Fruit fly (Drosophila melanogaster) whole organism, embryonic: ENCODE measurements around the gene DPCoAC.

Experiments
- CG12236 ChIP-seq: fragments of 200-800 bp; sonication (Bioruptor generic); optimal IDR thresholded peaks from 2 replicates; lab custom pipeline; 2016; ENCODE audit warnings: missing biosample characterization, missing genetic modification characterization
- CG1233 ChIP-seq: fragments of 200-800 bp; sonication (Bioruptor generic); optimal IDR thresholded peaks from 4 replicates; lab custom pipeline; 2018; ENCODE audit warnings: missing biosample characterization, mild to moderate bottlenecking, missing genetic modification characterization
- CG12942 ChIP-seq: fragments of 200-800 bp; sonication (Bioruptor generic); optimal IDR thresholded peaks from 3 replicates; lab custom pipeline; 2016; ENCODE audit warnings: missing biosample characterization, missing genetic modification characterization
- CG1529 ChIP-seq: fragments of 200-800 bp; sonication (Bioruptor generic); optimal IDR thresholded peaks from 3 replicates; lab custom pipeline; 2018; ENCODE audit warnings: missing biosample characterization, missing genetic modification characterization
- CG1603 ChIP-seq: fragments of 200-800 bp; sonication (Bioruptor generic); optimal IDR thresholded peaks from 2 replicates; lab custom pipeline; 2019; ENCODE audit warnings: missing biosample characterization, mild to moderate bottlenecking, missing genetic modification characterization, moderate library complexity
- CG17328 ChIP-seq: fragments of 200-800 bp; sonication (Bioruptor generic); IDR thresholded peaks from 2 replicates; pipeline ENCODE4 v1.3.6; 2022; ENCODE audit warnings: missing biosample characterization, missing genetic modification characterization
- CG17361 ChIP-seq: fragments of 200-800 bp; sonication (Bioruptor generic); IDR thresholded peaks from 3 replicates; pipeline ENCODE4 v1.3.6; 2022; ENCODE audit warnings: missing biosample characterization, missing genetic modification characterization
- CG17612 ChIP-seq: fragments of 200-800 bp; sonication (Bioruptor generic); IDR thresholded peaks from 2 replicates; pipeline ENCODE4 v1.3.6; 2022; ENCODE audit warnings: missing biosample characterization, missing genetic modification characterization
- CG18764 ChIP-seq: fragments of 200-800 bp; sonication (Bioruptor generic); optimal IDR thresholded peaks from 3 replicates; lab custom pipeline; 2016; ENCODE audit warnings: missing biosample characterization, missing genetic modification characterization
- CG2678 ChIP-seq: fragments of 200-800 bp; sonication (Bioruptor generic); optimal IDR thresholded peaks from 3 replicates; lab custom pipeline; 2019; ENCODE audit warnings: missing biosample characterization, mild to moderate bottlenecking, missing genetic modification characterization, moderate library complexity
- CG3281 ChIP-seq: fragments of 200-800 bp; sonication (Bioruptor generic); optimal IDR thresholded peaks from 3 replicates; lab custom pipeline; 2017; ENCODE audit warnings: missing biosample characterization, mild to moderate bottlenecking, missing genetic modification characterization
- CG3407 ChIP-seq: fragments of 200-800 bp; sonication (Bioruptor generic); optimal IDR thresholded peaks from 2 replicates; lab custom pipeline; 2018; ENCODE audit warnings: missing biosample characterization, mild to moderate bottlenecking, missing genetic modification characterization
- CG34422 ChIP-seq: fragments of 200-800 bp; sonication (Bioruptor generic); IDR thresholded peaks from 3 replicates; pipeline ENCODE4 v1.3.6; 2022; ENCODE audit warnings: missing biosample characterization, missing genetic modification characterization
- CG6654 ChIP-seq: fragments of 200-800 bp; sonication (Bioruptor generic); optimal IDR thresholded peaks from 2 replicates; lab custom pipeline; 2017; ENCODE audit warnings: missing biosample characterization, mild to moderate bottlenecking, missing genetic modification characterization
- CG8359 ChIP-seq: fragments of 200-800 bp; sonication (Bioruptor generic); optimal IDR thresholded peaks from 2 replicates; lab custom pipeline; 2017; ENCODE audit warnings: missing biosample characterization, mild to moderate bottlenecking, missing genetic modification characterization, borderline replicate concordance
- CG9437 ChIP-seq: fragments of 200-800 bp; sonication (Bioruptor generic); optimal IDR thresholded peaks from 2 replicates; lab custom pipeline; 2018; ENCODE audit warnings: missing biosample characterization, mild to moderate bottlenecking, missing genetic modification characterization
- D ChIP-seq, 2 experiments: fragments of 200-800 bp in 1 of 2; fragments of >200 bp in 1 of 2; sonication (Bioruptor generic) in 1 of 2; optimal IDR thresholded peaks; 2 replicates in 1 of 2; 3 replicates in 1 of 2; lab custom pipeline; 2017; ENCODE audit warnings: mild to moderate bottlenecking in 1 of 2, missing biosample characterization in 1 of 2, missing genetic modification characterization in 1 of 2, missing genetic modification reagents in 1 of 2
- Dbx ChIP-seq: fragments of 200-800 bp; sonication (Bioruptor generic); IDR thresholded peaks from 3 replicates; pipeline ENCODE4 v1.3.6; 2022; ENCODE audit warnings: missing biosample characterization, missing genetic modification characterization
- Doc2 ChIP-seq: fragments of 200-800 bp; sonication (Bioruptor generic); IDR thresholded peaks from 2 replicates; pipeline ENCODE4 v1.3.6; 2022; ENCODE audit warnings: missing biosample characterization, missing genetic modification characterization
- Drgx ChIP-seq: fragments of 200-800 bp; sonication (Bioruptor generic); IDR thresholded peaks from 2 replicates; pipeline ENCODE4 v1.3.6; 2022; ENCODE audit warnings: missing biosample characterization, missing genetic modification characterization
- HLH4C ChIP-seq: fragments of 200-800 bp; sonication (Bioruptor generic); IDR thresholded peaks from 3 replicates; pipeline ENCODE4 v1.3.6; 2022; ENCODE audit warnings: missing biosample characterization, missing genetic modification characterization; ENCODE audit not compliant: partially characterized antibody
- HLHmδ ChIP-seq: fragments of 200-800 bp; sonication (Bioruptor generic); optimal IDR thresholded peaks from 2 replicates; lab custom pipeline; 2018; ENCODE audit warnings: missing biosample characterization, mild to moderate bottlenecking, missing genetic modification characterization, moderate library complexity
- Neu2 ChIP-seq: fragments of 200-800 bp; sonication (Bioruptor generic); optimal IDR thresholded peaks from 3 replicates; lab custom pipeline; 2016; ENCODE audit warnings: missing biosample characterization, missing genetic modification characterization, borderline replicate concordance
- Oli ChIP-seq: fragments of 200-800 bp; sonication (Bioruptor generic); optimal IDR thresholded peaks from 2 replicates; lab custom pipeline; 2018; ENCODE audit warnings: missing biosample characterization, mild to moderate bottlenecking, missing genetic modification characterization, moderate library complexity
- Pdp1 ChIP-seq, 2 experiments: fragments of 200-800 bp; sonication (Bioruptor generic); optimal IDR thresholded peaks; 3 replicates each; lab custom pipeline; 2016; ENCODE audit warnings: missing biosample characterization in 2 of 2, missing genetic modification characterization in 2 of 2, mild to moderate bottlenecking in 1 of 2, moderate library complexity in 1 of 2
- ac ChIP-seq: fragments of 200-800 bp; sonication (Bioruptor generic); optimal IDR thresholded peaks from 3 replicates; lab custom pipeline; 2017; ENCODE audit warnings: missing biosample characterization, mild to moderate bottlenecking, missing genetic modification characterization
- aop ChIP-seq: fragments of 200-800 bp; sonication (Bioruptor generic); IDR thresholded peaks from 2 replicates; pipeline ENCODE4 v1.3.6; 2022; ENCODE audit warnings: missing biosample characterization, missing genetic modification characterization
- br ChIP-seq: fragments of >200 bp; optimal IDR thresholded peaks from 2 replicates; lab custom pipeline; 2017
- crc ChIP-seq: fragments of 200-800 bp; sonication (Bioruptor generic); optimal IDR thresholded peaks from 2 replicates; lab custom pipeline; 2016; ENCODE audit warnings: missing biosample characterization, missing genetic modification characterization
- dysf ChIP-seq: fragments of 200-800 bp; sonication (Bioruptor generic); IDR thresholded peaks from 3 replicates; pipeline ENCODE4 v1.3.6; 2022; ENCODE audit warnings: missing biosample characterization, missing genetic modification characterization
- fd102C ChIP-seq: fragments of 200-800 bp; sonication (Bioruptor generic); optimal IDR thresholded peaks from 2 replicates; lab custom pipeline; 2018; ENCODE audit warnings: missing biosample characterization, mild to moderate bottlenecking, missing genetic modification characterization, moderate library complexity
- gt ChIP-seq: fragments of 200-800 bp; sonication (Bioruptor generic); IDR thresholded peaks from 2 replicates; pipeline ENCODE4 v1.3.6; 2022; ENCODE audit warnings: missing biosample characterization, missing genetic modification characterization
- hbn ChIP-seq: fragments of 200-800 bp; sonication (Bioruptor generic); IDR thresholded peaks from 2 replicates; pipeline ENCODE4 v1.3.6; 2022; ENCODE audit warnings: missing biosample characterization, missing genetic modification characterization; ENCODE audit not compliant: partially characterized antibody
- knrl ChIP-seq: fragments of 200-800 bp; sonication (Bioruptor generic); IDR thresholded peaks from 3 replicates; pipeline ENCODE4 v1.3.6; 2022; ENCODE audit warnings: missing biosample characterization, missing genetic modification characterization; ENCODE audit not compliant: partially characterized antibody
- maf-S ChIP-seq: fragments of 200-800 bp; sonication (Bioruptor generic); optimal IDR thresholded peaks from 2 replicates; lab custom pipeline; 2016; ENCODE audit warnings: missing biosample characterization, missing genetic modification characterization
- mam ChIP-seq: fragments of 200-800 bp; sonication (Bioruptor generic); optimal IDR thresholded peaks from 3 replicates; lab custom pipeline; 2016; ENCODE audit warnings: missing biosample characterization, missing genetic modification characterization
- nerfin-2 ChIP-seq: fragments of 200-800 bp; sonication (Bioruptor generic); IDR thresholded peaks from 2 replicates; pipeline ENCODE4 v1.3.6; 2022; ENCODE audit warnings: missing biosample characterization, missing genetic modification characterization; ENCODE audit not compliant: partially characterized antibody
- onecut ChIP-seq: fragments of 200-800 bp; sonication (Bioruptor generic); IDR thresholded peaks from 2 replicates; pipeline ENCODE4 v1.3.6; 2022; ENCODE audit warnings: missing biosample characterization, missing genetic modification characterization
- phol ChIP-seq: fragments of 200-800 bp; sonication (Bioruptor generic); optimal IDR thresholded peaks from 3 replicates; lab custom pipeline; 2018; ENCODE audit warnings: missing biosample characterization, mild to moderate bottlenecking, missing genetic modification characterization, moderate library complexity
- prd ChIP-seq, 3 experiments: fragments of >200 bp in 2 of 3; fragments of 200-800 bp in 1 of 3; sonication (Bioruptor generic) in 1 of 3; optimal IDR thresholded peaks in 2 of 3; IDR thresholded peaks in 1 of 3; 2 replicates in 2 of 3; 3 replicates in 1 of 3; pipeline versions ENCODE4 v1.3.6 to Lab custom; 2017 to 2022; ENCODE audit warnings: missing biosample characterization in 1 of 3, missing genetic modification characterization in 1 of 3
- seq ChIP-seq: fragments of 200-800 bp; sonication (Bioruptor generic); IDR thresholded peaks from 2 replicates; pipeline ENCODE4 v1.3.6; 2022; ENCODE audit warnings: missing biosample characterization, missing genetic modification characterization
- sisA ChIP-seq: fragments of 200-800 bp; sonication (Bioruptor generic); IDR thresholded peaks from 2 replicates; pipeline ENCODE4 v1.3.6; 2022; ENCODE audit warnings: missing biosample characterization, missing genetic modification characterization
- tna ChIP-seq: fragments of 200-800 bp; sonication (Bioruptor generic); IDR thresholded peaks from 2 replicates; pipeline ENCODE4 v1.3.6; 2022; ENCODE audit warnings: missing biosample characterization, missing genetic modification characterization; ENCODE audit not compliant: partially characterized antibody
- trem ChIP-seq: fragments of 200-800 bp; optimal IDR thresholded peaks from 3 replicates; lab custom pipeline; 2019; ENCODE audit warnings: missing biosample characterization, mild to moderate bottlenecking, missing genetic modification characterization, moderate library complexity
- ttk ChIP-seq: fragments of 200-800 bp; sonication (Bioruptor generic); IDR thresholded peaks from 2 replicates; pipeline ENCODE4 v2.1.2; 2022; ENCODE audit warnings: missing biosample characterization, missing genetic modification characterization
- unpg ChIP-seq: fragments of 200-800 bp; sonication (Bioruptor generic); optimal IDR thresholded peaks from 3 replicates; lab custom pipeline; 2018; ENCODE audit warnings: missing biosample characterization, mild to moderate bottlenecking, missing genetic modification characterization, moderate library complexity
- vfl ChIP-seq: fragments of 200-800 bp; sonication (Bioruptor generic); optimal IDR thresholded peaks from 2 replicates; lab custom pipeline; 2016; ENCODE audit warnings: missing biosample characterization, missing genetic modification characterization
- wek ChIP-seq: fragments of 200-800 bp; sonication (Bioruptor generic); optimal IDR thresholded peaks from 3 replicates; lab custom pipeline; 2018; ENCODE audit warnings: missing biosample characterization, mild to moderate bottlenecking, missing genetic modification characterization, moderate library complexity
- z ChIP-seq: fragments of 200-800 bp; sonication (Bioruptor generic); IDR thresholded peaks from 3 replicates; pipeline ENCODE4 v1.3.6; 2022; ENCODE audit warnings: missing biosample characterization, missing genetic modification characterization

The DPCoAC gene

DNA sequence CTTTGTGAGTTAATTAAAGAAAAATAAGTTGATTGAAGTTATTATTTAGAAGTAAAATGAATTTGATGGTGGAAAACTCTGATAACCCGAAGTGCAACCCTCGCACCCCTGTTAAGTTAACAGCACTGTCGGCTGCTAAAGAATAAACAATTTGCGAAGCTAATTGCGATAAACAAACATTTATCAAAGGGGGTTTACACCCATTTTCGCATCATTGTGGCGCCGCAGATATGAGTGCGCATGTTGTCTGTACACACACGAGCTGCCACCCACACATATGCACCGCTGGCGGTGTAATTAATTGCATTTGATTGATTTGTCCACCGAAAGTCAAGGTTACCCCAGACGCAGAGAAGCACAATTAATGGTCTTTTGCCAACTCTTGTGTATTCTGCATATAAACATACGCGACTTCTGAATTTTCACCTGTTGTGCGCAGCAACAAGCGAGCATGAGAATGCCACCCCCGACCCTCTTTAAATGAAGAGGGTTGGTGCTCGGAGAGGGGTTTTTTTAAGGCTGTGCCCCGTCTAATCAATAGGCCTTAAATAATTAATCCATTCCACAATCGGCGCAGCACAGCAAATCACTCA is 5.9 kb downstream of the DPCoAC start (continued):
- TF ChIP-seq CG18764 (no peak), hbn (GFP tag; lab: Robert Waterston, UW) (no peak), dysf (GFP tag; lab: Robert Waterston, UW) (no peak), wek (GFP tag; lab: Kevin White, UChicago) (peak; percentile 24), prd (optimal IDR thresholded peaks at IDR 0.05; lab: Kevin White, UChicago) (no peak), prd (GFP tag; IDR thresholded peaks at IDR 0.05; lab: Robert Waterston, UW) (no peak), ttk (GFP tag; lab: Robert Waterston, UW) (no peak), maf-S (GFP tag; lab: Kevin White, UChicago) (no peak), HLH4C (GFP tag; lab: Robert Waterston, UW) (no peak), Oli (tag; lab: Kevin White, UChicago) (no peak), CG6654 (GFP tag; lab: Kevin White, UChicago) (no peak), CG1603 (tag; lab: Kevin White, UChicago) (peak; percentile 14), sisA (GFP tag; lab: Robert Waterston, UW) (no peak), CG3281 (peak; percentile 0), phol (tag; lab: Kevin White, UChicago) (no peak), crc (GFP tag; lab: Kevin White, UChicago) (no peak), aop (no peak), CG1233 (GFP tag; lab: Kevin White, UChicago) (no peak), gt (no peak), seq (GFP tag; lab: Robert Waterston, UW) (peak; percentile 40; the same call in 1 of the 2 replicates), CG1529 (GFP tag; lab: Kevin White, UChicago) (no peak), ac (no peak), fd102C (GFP tag; lab: Kevin White, UChicago) (no peak), CG17612 (GFP tag; lab: Robert Waterston, UW) (no peak), CG3407 (GFP tag; lab: Kevin White, UChicago) (no peak), nerfin-2 (GFP tag; lab: Robert Waterston, UW) (no peak), CG2678 (tag; lab: Kevin White, UChicago) (no peak), CG8359 (GFP tag; lab: Kevin White, UChicago) (no peak), CG17361 (no peak), CG12236 (GFP tag; lab: Kevin White, UChicago) (no peak), CG17328 (GFP tag; lab: Robert Waterston, UW) (no peak), trem (tag; lab: Kevin White, UChicago) (no peak), D (optimal IDR thresholded peaks at IDR 0.05; lab: Kevin White, UChicago) (no peak), D (GFP tag; optimal IDR thresholded peaks at IDR 0.05; lab: Kevin White, UChicago) (no peak), unpg (GFP tag; lab: Kevin White, UChicago) (no peak), CG34422 (peak; percentile 21; the same call in 1 of the 3 replicates), CG12942 (GFP tag; lab: Kevin White, UChicago) (no peak), CG9437 (GFP tag; lab: Kevin White, UChicago) (no peak), Pdp1 (GFP tag; optimal IDR thresholded peaks at IDR 0.05; lab: Kevin White, UChicago) (no peak), vfl (GFP tag; lab: Kevin White, UChicago) (no peak), Neu2 (GFP tag; lab: Kevin White, UChicago) (no peak), Dbx (no peak), Doc2 (GFP tag; lab: Robert Waterston, UW) (no peak), tna (GFP tag; lab: Robert Waterston, UW) (0 out of 2 replicates have a peak, but pooled peaks have one; percentile 15), mam (no peak), knrl (GFP tag; lab: Robert Waterston, UW) (no peak), br (lab: Kevin White, UChicago) (no peak), onecut (GFP tag; lab: Robert Waterston, UW) (peak; percentile 48), HLHmδ (GFP tag; lab: Kevin White, UChicago) (no peak), Drgx (GFP tag; lab: Robert Waterston, UW) (0 out of 2 replicates have a peak, but pooled peaks have one; percentile 7), z (GFP tag; lab: Robert Waterston, UW) (no peak)
